Fruit fly (Drosophila melanogaster) whole organism, embryonic: ENCODE results near the gene kin17.

Source experiments
- Atf6 ChIP-seq: fragments of 200-800 bp; sonication (Bioruptor generic); IDR thresholded peaks from 2 replicates; pipeline ENCODE4 v1.3.6; 2022; ENCODE audit warnings: missing biosample characterization, missing genetic modification characterization
- BtbVII ChIP-seq: fragments of 200-800 bp; sonication (Bioruptor generic); optimal IDR thresholded peaks from 3 replicates; lab custom pipeline; 2017; ENCODE audit warnings: missing biosample characterization, mild to moderate bottlenecking, missing genetic modification characterization
- CG11504 ChIP-seq: fragments of 200-800 bp; sonication (Bioruptor generic); optimal IDR thresholded peaks from 3 replicates; lab custom pipeline; 2019; ENCODE audit warnings: missing biosample characterization, mild to moderate bottlenecking, missing genetic modification characterization, moderate library complexity
- CG12942 ChIP-seq: fragments of 200-800 bp; sonication (Bioruptor generic); optimal IDR thresholded peaks from 3 replicates; lab custom pipeline; 2016; ENCODE audit warnings: missing biosample characterization, missing genetic modification characterization
- CG13287 ChIP-seq: fragments of 200-800 bp; sonication (Bioruptor generic); IDR thresholded peaks from 2 replicates; pipeline ENCODE4 v1.3.6; 2022; ENCODE audit warnings: missing biosample characterization, missing genetic modification characterization; ENCODE audit not compliant: partially characterized antibody
- CG15696 ChIP-seq: fragments of 200-800 bp; sonication (Bioruptor generic); optimal IDR thresholded peaks from 2 replicates; lab custom pipeline; 2019; ENCODE audit warnings: missing biosample characterization, mild to moderate bottlenecking, missing genetic modification characterization, moderate library complexity
- CG1647 ChIP-seq: fragments of 200-800 bp; sonication (Bioruptor generic); optimal IDR thresholded peaks from 3 replicates; lab custom pipeline; 2016; ENCODE audit warnings: missing biosample characterization, missing genetic modification characterization
- CG1832 ChIP-seq: fragments of 200-800 bp; sonication (Bioruptor generic); optimal IDR thresholded peaks from 2 replicates; lab custom pipeline; 2017; ENCODE audit warnings: missing biosample characterization, mild to moderate bottlenecking, missing genetic modification characterization, inconsistent platforms
- CG32532 ChIP-seq: fragments of 200-800 bp; sonication (Bioruptor generic); IDR thresholded peaks from 2 replicates; pipeline ENCODE4 v1.3.6; 2022; ENCODE audit warnings: missing biosample characterization, missing genetic modification characterization
- CG34422 ChIP-seq: fragments of 200-800 bp; sonication (Bioruptor generic); IDR thresholded peaks from 3 replicates; pipeline ENCODE4 v1.3.6; 2022; ENCODE audit warnings: missing biosample characterization, missing genetic modification characterization
- CG6654 ChIP-seq: fragments of 200-800 bp; sonication (Bioruptor generic); optimal IDR thresholded peaks from 2 replicates; lab custom pipeline; 2017; ENCODE audit warnings: missing biosample characterization, mild to moderate bottlenecking, missing genetic modification characterization
- CG7963 ChIP-seq: fragments of 200-800 bp; sonication (Bioruptor generic); IDR thresholded peaks from 3 replicates; pipeline ENCODE4 v1.3.6; 2022; ENCODE audit warnings: missing biosample characterization, missing genetic modification characterization; ENCODE audit not compliant: partially characterized antibody
- CG8478 ChIP-seq: fragments of >200 bp; optimal IDR thresholded peaks from 2 replicates; lab custom pipeline; 2018
- Doc2 ChIP-seq: fragments of 200-800 bp; sonication (Bioruptor generic); IDR thresholded peaks from 2 replicates; pipeline ENCODE4 v1.3.6; 2022; ENCODE audit warnings: missing biosample characterization, missing genetic modification characterization
- Dp ChIP-seq: fragments of 200-800 bp; sonication (Bioruptor generic); optimal IDR thresholded peaks from 2 replicates; lab custom pipeline; 2018; ENCODE audit warnings: missing biosample characterization, mild to moderate bottlenecking, missing genetic modification characterization, moderate library complexity
- Dref ChIP-seq: fragments of 200-800 bp; sonication (Bioruptor generic); IDR thresholded peaks from 2 replicates; pipeline ENCODE4 v1.3.6; 2022; ENCODE audit warnings: missing biosample characterization, missing genetic modification characterization
- Elba2 ChIP-seq: fragments of 200-800 bp; sonication (Bioruptor generic); optimal IDR thresholded peaks from 3 replicates; lab custom pipeline; 2016; ENCODE audit warnings: missing biosample characterization, missing genetic modification characterization
- Nf-YB ChIP-seq: fragments of 200-800 bp; sonication (Bioruptor generic); optimal IDR thresholded peaks from 3 replicates; lab custom pipeline; 2019; ENCODE audit warnings: missing biosample characterization, mild to moderate bottlenecking, missing genetic modification characterization, moderate library complexity
- Trl ChIP-seq, 3 experiments: fragments of >200 bp in 2 of 3; fragments of 200-800 bp in 1 of 3; sonication (Bioruptor generic) in 1 of 3; optimal IDR thresholded peaks; 2 replicates in 1 of 3; 3 replicates in 2 of 3; lab custom pipeline; 2016 to 2017; ENCODE audit warnings: missing biosample characterization in 1 of 3, missing genetic modification characterization in 1 of 3
- ap ChIP-seq: fragments of 200-800 bp; sonication (Bioruptor generic); IDR thresholded peaks from 2 replicates; pipeline ENCODE4 v1.3.6; 2022; ENCODE audit warnings: missing biosample characterization, missing genetic modification characterization
- bbx ChIP-seq: fragments of 200-800 bp; sonication (Bioruptor generic); IDR thresholded peaks from 2 replicates; pipeline ENCODE4 v1.3.6; 2022; ENCODE audit warnings: missing biosample characterization, missing genetic modification characterization; ENCODE audit not compliant: partially characterized antibody
- chinmo ChIP-seq: fragments of 200-800 bp; sonication (Bioruptor generic); IDR thresholded peaks from 4 replicates; pipeline ENCODE4 v1.3.6; 2022; ENCODE audit warnings: missing biosample characterization, missing genetic modification characterization; ENCODE audit not compliant: partially characterized antibody
- croc ChIP-seq: fragments of 200-800 bp; sonication (Bioruptor generic); conservative IDR thresholded peaks from 3 replicates; pipeline ENCODE4 v1.3.6; 2022; ENCODE audit warnings: missing biosample characterization, missing genetic modification characterization
- cwo ChIP-seq: fragments of 200-800 bp; sonication (Bioruptor generic); optimal IDR thresholded peaks from 3 replicates; lab custom pipeline; 2017; ENCODE audit warnings: missing biosample characterization, missing genetic modification characterization, mild to moderate bottlenecking, moderate library complexity, missing genetic modification reagents
- disco-r ChIP-seq: fragments of 200-800 bp; sonication (Bioruptor generic); optimal IDR thresholded peaks from 2 replicates; lab custom pipeline; 2016; ENCODE audit warnings: missing biosample characterization, missing genetic modification characterization
- dm ChIP-seq: fragments of 200-800 bp; sonication (Bioruptor generic); optimal IDR thresholded peaks from 3 replicates; lab custom pipeline; 2016; ENCODE audit warnings: missing biosample characterization, missing genetic modification characterization
- dmrt11E ChIP-seq: fragments of 200-800 bp; sonication (Bioruptor generic); optimal IDR thresholded peaks from 3 replicates; lab custom pipeline; 2018; ENCODE audit warnings: missing biosample characterization, mild to moderate bottlenecking, missing genetic modification characterization, moderate library complexity
- ewg ChIP-seq: fragments of 200-800 bp; sonication (Bioruptor generic); optimal IDR thresholded peaks from 3 replicates; lab custom pipeline; 2017; ENCODE audit warnings: mild to moderate bottlenecking, missing biosample characterization, missing genetic modification reagents, missing genetic modification characterization
- gsb-n ChIP-seq: fragments of 200-800 bp; sonication (Bioruptor generic); optimal IDR thresholded peaks from 3 replicates; lab custom pipeline; 2018; ENCODE audit warnings: missing biosample characterization, mild to moderate bottlenecking, missing genetic modification characterization
- hb ChIP-seq: fragments of 200-800 bp; sonication (Bioruptor generic); IDR thresholded peaks from 3 replicates; pipeline ENCODE4 v1.3.6; 2022; ENCODE audit warnings: missing biosample characterization, missing genetic modification characterization; ENCODE audit not compliant: partially characterized antibody
- insv ChIP-seq, 2 experiments: fragments of 200-800 bp; sonication (Bioruptor generic); optimal IDR thresholded peaks; 3 replicates each; lab custom pipeline; 2016 to 2018; ENCODE audit warnings: missing biosample characterization in 2 of 2, missing genetic modification characterization in 2 of 2
- lmd ChIP-seq: fragments of 200-800 bp; sonication (Bioruptor generic); IDR thresholded peaks from 2 replicates; pipeline ENCODE4 v1.3.6; 2022; ENCODE audit warnings: missing biosample characterization, missing genetic modification characterization
- oc ChIP-seq: fragments of 200-800 bp; sonication (Bioruptor generic); optimal IDR thresholded peaks from 2 replicates; lab custom pipeline; 2018; ENCODE audit warnings: missing biosample characterization, mild to moderate bottlenecking, missing genetic modification characterization, moderate library complexity
- org-1 ChIP-seq: fragments of 200-800 bp; sonication (Bioruptor generic); optimal IDR thresholded peaks from 2 replicates; lab custom pipeline; 2017; ENCODE audit warnings: missing biosample characterization, missing genetic modification characterization
- sens ChIP-seq: fragments of 200-800 bp; sonication (Bioruptor generic); peaks from one replicate; lab custom pipeline; 2016; ENCODE audit warnings: missing biosample characterization, missing genetic modification characterization
- seq ChIP-seq: fragments of 200-800 bp; sonication (Bioruptor generic); IDR thresholded peaks from 2 replicates; pipeline ENCODE4 v1.3.6; 2022; ENCODE audit warnings: missing biosample characterization, missing genetic modification characterization
- sug ChIP-seq: fragments of 200-800 bp; optimal IDR thresholded peaks from 2 replicates; lab custom pipeline; 2019; ENCODE audit warnings: missing biosample characterization, mild to moderate bottlenecking, missing genetic modification characterization, moderate library complexity
- tll ChIP-seq, 2 experiments: fragments of 200-800 bp in 1 of 2; fragments of >200 bp in 1 of 2; sonication (Bioruptor generic) in 1 of 2; optimal IDR thresholded peaks; 2 replicates each; lab custom pipeline; 2017 to 2019; ENCODE audit warnings: missing biosample characterization in 2 of 2, missing genetic modification characterization in 2 of 2, mild to moderate bottlenecking in 1 of 2, moderate library complexity in 1 of 2
- tna ChIP-seq: fragments of 200-800 bp; sonication (Bioruptor generic); IDR thresholded peaks from 2 replicates; pipeline ENCODE4 v1.3.6; 2022; ENCODE audit warnings: missing biosample characterization, missing genetic modification characterization; ENCODE audit not compliant: partially characterized antibody
- vvl ChIP-seq: fragments of 200-800 bp; sonication (Bioruptor generic); IDR thresholded peaks from 2 replicates; pipeline ENCODE4 v1.3.6; 2022; ENCODE audit warnings: missing biosample characterization, missing genetic modification characterization
- yki ChIP-seq: fragments of >200 bp; optimal IDR thresholded peaks from 3 replicates; lab custom pipeline; 2018
- z ChIP-seq: fragments of 200-800 bp; sonication (Bioruptor generic); IDR thresholded peaks from 3 replicates; pipeline ENCODE4 v1.3.6; 2022; ENCODE audit warnings: missing biosample characterization, missing genetic modification characterization

Gene kin17

DNA sequence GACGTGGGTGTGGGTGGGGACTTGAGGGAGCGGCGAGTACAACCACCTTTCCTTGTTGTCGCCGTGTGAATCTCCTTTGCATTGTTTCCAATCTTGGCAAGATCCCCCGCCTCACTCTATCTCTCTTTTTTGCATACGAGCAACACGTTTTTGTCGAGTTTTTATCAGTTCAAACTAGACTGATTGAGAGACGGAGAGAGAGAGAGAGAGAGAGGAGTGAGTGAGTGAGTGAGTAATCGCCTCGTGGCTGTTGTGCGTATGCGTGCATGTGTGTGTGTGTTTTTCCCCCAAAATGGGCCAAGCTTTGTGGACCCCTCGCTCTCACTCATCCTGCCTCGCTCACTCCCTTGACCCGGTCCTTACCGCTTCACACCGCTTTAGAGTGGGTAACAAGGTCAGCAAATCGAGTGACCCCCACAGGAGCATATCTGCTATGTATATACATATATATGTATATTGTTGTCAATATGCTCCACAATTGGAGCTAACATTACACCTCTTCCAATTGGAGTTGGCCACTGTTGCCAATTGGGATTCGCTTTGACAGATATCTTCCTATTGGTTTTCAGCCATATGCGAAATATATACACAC, 7.2 kb upstream of the kin17 start (continued):
- TF ChIP-seq CG1647 (GFP tag; lab: Kevin White, UChicago) (no peak), Dp (GFP tag; lab: Kevin White, UChicago) (no peak), CG8478 (peak; percentile 41), croc (no peak), sens (GFP tag; lab: Kevin White, UChicago) (peak; percentile 56), chinmo (GFP tag; lab: Robert Waterston, UW) (peak; percentile 68; the same call in 1 of the 4 replicates), org-1 (no peak), hb (no peak), CG7963 (GFP tag; lab: Robert Waterston, UW) (peak; percentile 34; the same call in 1 of the 3 replicates), CG12942 (no peak), Nf-YB (GFP tag; lab: Kevin White, UChicago) (peak; percentile 63), BtbVII (GFP tag; lab: Kevin White, UChicago) (no peak), CG13287 (GFP tag; lab: Robert Waterston, UW) (peak; percentile 56), yki (lab: Kevin White, UChicago) (peak; percentile 48), vvl (GFP tag; lab: Robert Waterston, UW) (0 out of 2 replicates have a peak, but pooled peaks have one; percentile 10), bbx (no peak), insv (GFP tag; optimal IDR thresholded peaks at IDR 0.05; lab: Kevin White, UChicago) (peak; percentile 33 to 89), dmrt11E (no peak), CG32532 (GFP tag; lab: Robert Waterston, UW) (peak; percentile 13; the same call in 1 of the 2 replicates), sug (tag; lab: Kevin White, UChicago) (peak; percentile 68), CG34422 (GFP tag; lab: Robert Waterston, UW) (peak; percentile 26; the same call in 1 of the 3 replicates), cwo (GFP tag; lab: Kevin White, UChicago) (peak; percentile 73), ewg (peak; percentile 51), disco-r (GFP tag; lab: Kevin White, UChicago) (no peak), Doc2 (GFP tag; lab: Robert Waterston, UW) (no peak), CG11504 (tag; lab: Kevin White, UChicago) (no peak), seq (GFP tag; lab: Robert Waterston, UW) (no peak; the same call in 1 of the 2 replicates), z (GFP tag; lab: Robert Waterston, UW) (peak; percentile 93), ap (GFP tag; lab: Robert Waterston, UW) (no peak), Elba2 (GFP tag; lab: Kevin White, UChicago) (peak; percentile 98), tll (GFP tag; optimal IDR thresholded peaks at IDR 0.05; lab: Kevin White, UChicago) (no peak), Trl (optimal IDR thresholded peaks at IDR 0.05; lab: Kevin White, UChicago) (peak; percentile 87 to 94), Trl (GFP tag; optimal IDR thresholded peaks at IDR 0.05; lab: Kevin White, UChicago) (no peak), lmd (GFP tag; lab: Robert Waterston, UW) (no peak), CG6654 (GFP tag; lab: Kevin White, UChicago) (no peak), Dref (GFP tag; lab: Robert Waterston, UW) (no peak), CG15696 (no peak), Atf6 (GFP tag; lab: Robert Waterston, UW) (0 out of 2 replicates have a peak, but pooled peaks have one; percentile 30), CG1832 (peak; percentile 65), tna (GFP tag; lab: Robert Waterston, UW) (0 out of 2 replicates have a peak, but pooled peaks have one; percentile 15), oc (tag; lab: Kevin White, UChicago) (no peak), dm (GFP tag; lab: Kevin White, UChicago) (peak; percentile 45), gsb-n (tag; lab: Kevin White, UChicago) (no peak)
